Fruit fly (Drosophila melanogaster) whole organism, prepupa: ENCODE measurements around the gene CG42819.
A peak's percentile ranks its signal among the peaks of the same experiment; 100 is the strongest.

Experiments
- Blimp-1 ChIP-seq: fragments of 200-800 bp; sonication (Bioruptor generic); optimal IDR thresholded peaks from 3 replicates; lab custom pipeline; 2017; ENCODE audit warnings: missing biosample characterization, missing genetic modification characterization, mild to moderate bottlenecking, moderate library complexity, missing genetic modification reagents
- CG10631 ChIP-seq: fragments of 200-800 bp; sonication (Bioruptor generic); optimal IDR thresholded peaks from 2 replicates; lab custom pipeline; 2016; ENCODE audit warnings: missing biosample characterization, missing genetic modification characterization
- CG3919 ChIP-seq: fragments of 200-800 bp; sonication (Bioruptor generic); optimal IDR thresholded peaks from 3 replicates; lab custom pipeline; 2016; ENCODE audit warnings: missing biosample characterization, missing genetic modification characterization
- Eip93F ChIP-seq: fragments of 200-800 bp; sonication (Bioruptor generic); optimal IDR thresholded peaks from 2 replicates; lab custom pipeline; 2016; ENCODE audit warnings: missing biosample characterization, mild to moderate bottlenecking, missing genetic modification characterization
- Ets21C ChIP-seq: fragments of 200-800 bp; sonication (Bioruptor generic); optimal IDR thresholded peaks from 3 replicates; lab custom pipeline; 2016; ENCODE audit warnings: missing biosample characterization, missing genetic modification characterization
- achi ChIP-seq: fragments of 200-800 bp; sonication (Bioruptor generic); optimal IDR thresholded peaks from 3 replicates; lab custom pipeline; 2016; ENCODE audit warnings: missing biosample characterization, missing genetic modification characterization
- dac ChIP-seq: fragments of 200-800 bp; sonication (Bioruptor generic); optimal IDR thresholded peaks from 2 replicates; lab custom pipeline; 2017; ENCODE audit warnings: missing biosample characterization, mild to moderate bottlenecking, missing genetic modification characterization
- fkh ChIP-seq: fragments of 200-800 bp; sonication (Bioruptor generic); optimal IDR thresholded peaks from 3 replicates; lab custom pipeline; 2017; ENCODE audit warnings: missing biosample characterization, mild to moderate bottlenecking, missing genetic modification characterization, moderate library complexity
- net ChIP-seq: fragments of 200-800 bp; sonication (Bioruptor generic); optimal IDR thresholded peaks from 3 replicates; lab custom pipeline; 2016; ENCODE audit warnings: missing biosample characterization, missing genetic modification characterization
- spab ChIP-seq: fragments of 200-800 bp; sonication (Bioruptor generic); optimal IDR thresholded peaks from 2 replicates; lab custom pipeline; 2017; ENCODE audit warnings: missing biosample characterization, mild to moderate bottlenecking, missing genetic modification characterization, missing genetic modification reagents

DNA sequence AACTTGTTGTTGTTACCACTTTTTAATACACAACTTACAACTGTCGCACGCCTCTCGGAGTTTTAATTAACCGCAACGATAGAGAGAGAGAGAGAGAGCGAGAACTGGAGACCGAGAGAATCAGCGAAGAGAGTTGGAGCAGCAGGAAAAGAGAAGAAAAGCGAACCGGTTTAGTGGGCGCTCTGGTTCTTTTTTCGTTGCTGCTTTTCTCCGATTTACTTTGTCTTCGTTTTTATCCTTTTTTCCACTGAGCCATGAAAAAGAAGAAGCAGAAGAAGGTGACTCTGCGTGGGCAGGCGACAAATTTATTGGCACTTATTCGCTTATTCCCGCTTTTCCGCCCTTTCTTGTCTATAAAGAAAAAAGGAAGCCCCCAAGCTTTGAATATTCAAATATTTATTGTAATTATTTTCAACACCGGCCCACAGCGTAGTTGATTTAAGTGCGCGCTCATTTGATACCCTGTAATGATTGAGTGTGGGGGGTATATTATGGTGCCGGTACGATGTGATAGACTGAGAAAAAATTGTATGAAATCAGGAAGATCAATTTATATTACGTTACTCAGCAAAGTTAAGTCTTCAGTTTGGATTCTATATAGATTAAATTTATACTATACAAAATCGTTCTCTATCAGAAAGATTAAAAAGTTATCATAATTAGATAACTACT is 31.3 kb upstream of the CG42819 start:
- TF ChIP-seq CG3919 (GFP tag; lab: Kevin White, UChicago) (peak; percentile 9), spab (GFP tag; lab: Kevin White, UChicago) (peak; percentile 40), Blimp-1 (GFP tag; lab: Kevin White, UChicago) (no peak), Ets21C (GFP tag; lab: Kevin White, UChicago) (no peak), dac (GFP tag; lab: Kevin White, UChicago) (no peak), Eip93F (no peak), achi (GFP tag; lab: Kevin White, UChicago) (peak; percentile 7), CG10631 (GFP tag; lab: Kevin White, UChicago) (peak; percentile 54), fkh (GFP tag; lab: Kevin White, UChicago) (no peak), net (GFP tag; lab: Kevin White, UChicago) (no peak)
